In the genomic region with DNA sequence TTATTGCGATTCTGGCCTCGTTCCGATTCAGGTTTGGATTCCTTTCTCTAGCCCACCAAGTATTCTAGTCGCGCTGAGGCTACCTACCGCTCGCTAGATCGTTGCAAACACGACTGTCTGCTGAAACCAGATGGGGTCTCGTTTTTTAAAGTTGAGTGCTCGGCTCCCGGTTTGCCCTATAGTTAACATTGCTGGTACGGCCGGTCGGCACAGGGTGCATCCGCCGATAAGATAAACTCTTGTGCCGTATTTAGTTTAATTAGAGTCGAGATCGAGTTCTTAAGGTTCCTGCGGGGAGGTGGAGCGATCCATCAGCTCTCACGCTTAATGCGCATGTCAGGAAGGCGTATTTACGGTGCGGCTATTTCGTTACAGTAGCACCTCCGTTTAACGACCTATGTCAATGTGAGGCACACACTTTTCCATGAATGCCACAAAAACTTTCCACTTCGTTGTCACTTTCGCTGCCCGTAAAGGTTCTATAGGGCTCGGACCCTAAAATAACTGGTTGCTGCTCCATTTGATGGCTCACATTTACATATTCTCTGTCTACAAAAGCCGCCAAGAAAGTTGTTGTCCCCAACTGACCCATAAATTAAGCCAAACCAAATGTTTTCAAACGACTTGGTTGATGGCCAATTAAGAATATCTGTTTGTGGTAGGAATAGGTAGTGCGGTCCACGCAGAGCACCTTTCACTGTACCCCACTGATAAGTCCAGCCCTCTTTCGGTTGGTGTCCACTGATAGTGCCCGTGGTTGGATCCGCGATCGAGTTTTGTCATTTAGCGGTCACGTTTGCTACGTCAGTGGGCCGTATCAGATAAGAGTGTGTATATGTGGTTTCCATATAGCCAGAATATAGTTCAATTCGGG, we compare ENCODE assay signal across 5 fruit fly cellular contexts.
TF ChIP-seq lines count a peak whose summit lies in the region.

A gene (minus strand): TSS at position 122 of the 874 bp plus-strand sequence.

- no peak for TF ChIP-seq CTCF in whole organism, embryonic (GFP tag; optimal IDR thresholded peaks at IDR 0.05; lab: Kevin White, UChicago)

TF ChIP-seq in whole organism, adult, 20 proteins besides CTCF, POLR2A, EP300 and RAD21 (continues in another document):
- TF ChIP-seq Crg-1 (GFP tag; optimal IDR thresholded peaks at IDR 0.05; lab: Kevin White, UChicago) (peak; percentile 9), CG11617 (GFP tag; optimal IDR thresholded peaks at IDR 0.05; lab: Kevin White, UChicago) (peak; percentile 79), Mnt (GFP tag; optimal IDR thresholded peaks at IDR 0.05; lab: Kevin White, UChicago) (peak; percentile 22), CG7101 (tag; optimal IDR thresholded peaks at IDR 0.05; lab: Kevin White, UChicago) (peak; percentile 63), CG14711 (tag; optimal IDR thresholded peaks at IDR 0.05; lab: Kevin White, UChicago) (peak; percentile 24), CG12768 (GFP tag; optimal IDR thresholded peaks at IDR 0.05; lab: Kevin White, UChicago) (peak; percentile 78), Clk (GFP tag; optimal IDR thresholded peaks at IDR 0.05; lab: Kevin White, UChicago) (peak; percentile 78), toe (GFP tag; optimal IDR thresholded peaks at IDR 0.05; lab: Kevin White, UChicago) (peak; percentile 70), CG7045 (GFP tag; optimal IDR thresholded peaks at IDR 0.05; lab: Kevin White, UChicago) (peak; percentile 77), bab1 (GFP tag; optimal IDR thresholded peaks at IDR 0.05; lab: Kevin White, UChicago) (no peak), cic (GFP tag; optimal IDR thresholded peaks at IDR 0.05; lab: Kevin White, UChicago) (peak; percentile 11), Hr96 (GFP tag; optimal IDR thresholded peaks at IDR 0.05; lab: Kevin White, UChicago) (peak; percentile 84), cnc (optimal IDR thresholded peaks at IDR 0.05; lab: Kevin White, UChicago) (no peak), tj (GFP tag; optimal IDR thresholded peaks at IDR 0.05; lab: Kevin White, UChicago) (peak; percentile 44), CG33017 (tag; optimal IDR thresholded peaks at IDR 0.05; lab: Kevin White, UChicago) (peak; percentile 72), kay (GFP tag; lab: Kevin White, UChicago; ENCODE audit: borderline replicate concordance) (no peak)

TF ChIP-seq in whole organism, embryonic, 481 proteins besides CTCF, POLR2A, EP300 and RAD21 (continues in another document):
- peak; percentile 75 for TF ChIP-seq Meics (GFP tag; optimal IDR thresholded peaks at IDR 0.05; lab: Kevin White, UChicago)
- TF ChIP-seq pb (GFP tag; optimal IDR thresholded peaks at IDR 0.05; lab: Kevin White, UChicago) = peak; percentile 67
- TF ChIP-seq CG4730 (GFP tag; IDR thresholded peaks at IDR 0.05; lab: Robert Waterston, UW) = 0 out of 2 replicates have a peak, but pooled peaks have one; percentile 36
- TF ChIP-seq Atf3 (GFP tag; optimal IDR thresholded peaks at IDR 0.05; lab: Kevin White, UChicago) = no peak
- no peak for TF ChIP-seq Elba2 (GFP tag; optimal IDR thresholded peaks at IDR 0.05; lab: Kevin White, UChicago)
- peak; percentile 55 for TF ChIP-seq CG10274 (GFP tag; optimal IDR thresholded peaks at IDR 0.05; lab: Kevin White, UChicago)
- peak; percentile 35 for TF ChIP-seq ems (GFP tag; optimal IDR thresholded peaks at IDR 0.05; lab: Kevin White, UChicago)
- peak; percentile 63 for TF ChIP-seq CG4404 (GFP tag; IDR thresholded peaks at IDR 0.05; lab: Robert Waterston, UW)
- TF ChIP-seq bigmax (GFP tag; optimal IDR thresholded peaks at IDR 0.05; lab: Kevin White, UChicago) = no peak
- TF ChIP-seq nerfin-1 (tag; optimal IDR thresholded peaks at IDR 0.05; lab: Kevin White, UChicago) = peak; percentile 59
- no peak for TF ChIP-seq CG2129 (GFP tag; IDR thresholded peaks at IDR 0.05; lab: Robert Waterston, UW; ENCODE audit: partially characterized antibody)
- TF ChIP-seq CG1792 (GFP tag; optimal IDR thresholded peaks at IDR 0.05; lab: Kevin White, UChicago) = peak; percentile 34
- no peak for TF ChIP-seq Dp (GFP tag; optimal IDR thresholded peaks at IDR 0.05; lab: Kevin White, UChicago)
- TF ChIP-seq CG11456 (GFP tag; IDR thresholded peaks at IDR 0.05; lab: Robert Waterston, UW) = peak; percentile 65; the same call in 1 of the 3 replicates
- peak; percentile 67 for TF ChIP-seq odd (GFP tag; optimal IDR thresholded peaks at IDR 0.05; lab: Kevin White, UChicago)

TF ChIP-seq in whole organism, prepupa, 60 proteins besides CTCF, POLR2A, EP300 and RAD21 (continues in another document):
- no peak for TF ChIP-seq Eip93F (GFP tag; optimal IDR thresholded peaks at IDR 0.05; lab: Kevin White, UChicago)
- TF ChIP-seq svp (GFP tag; lab: Kevin White, UChicago) = peak; percentile 56
- peak; percentile 44 for TF ChIP-seq CG3032 (tag; optimal IDR thresholded peaks at IDR 0.05; lab: Kevin White, UChicago)
- peak; percentile 61 for TF ChIP-seq CG9139 (GFP tag; optimal IDR thresholded peaks at IDR 0.05; lab: Kevin White, UChicago)
- TF ChIP-seq Gug (GFP tag; IDR thresholded peaks at IDR 0.05; lab: Robert Waterston, UW) = no peak
- peak; percentile 24 for TF ChIP-seq lz (GFP tag; optimal IDR thresholded peaks at IDR 0.05; lab: Kevin White, UChicago)
- no peak for TF ChIP-seq Sox15 (GFP tag; optimal IDR thresholded peaks at IDR 0.05; lab: Kevin White, UChicago)
- TF ChIP-seq CG6163 (GFP tag; IDR thresholded peaks at IDR 0.05; lab: Robert Waterston, UW) = no peak
- no peak for TF ChIP-seq salr (GFP tag; optimal IDR thresholded peaks at IDR 0.05; lab: Kevin White, UChicago)
- TF ChIP-seq CG15336 (GFP tag; IDR thresholded peaks at IDR 0.05; lab: Robert Waterston, UW) = no peak
- TF ChIP-seq CG1621 (tag; optimal IDR thresholded peaks at IDR 0.05; lab: Kevin White, UChicago) = peak; percentile 91
- TF ChIP-seq fd59A (GFP tag; optimal IDR thresholded peaks at IDR 0.05; lab: Kevin White, UChicago) = peak; percentile 33
- TF ChIP-seq CG34406 (GFP tag; optimal IDR thresholded peaks at IDR 0.05; lab: Kevin White, UChicago) = peak; percentile 21
- TF ChIP-seq Hr38 (GFP tag; optimal IDR thresholded peaks at IDR 0.05; lab: Kevin White, UChicago) = no peak
- peak; percentile 3 for TF ChIP-seq CG6276 (GFP tag; optimal IDR thresholded peaks at IDR 0.05; lab: Kevin White, UChicago)
- no peak for TF ChIP-seq Sox102F (GFP tag; optimal IDR thresholded peaks at IDR 0.05; lab: Kevin White, UChicago)
- no peak for TF ChIP-seq CG11762 (GFP tag; optimal IDR thresholded peaks at IDR 0.05; lab: Kevin White, UChicago; ENCODE audit: insufficient read depth)
- no peak for TF ChIP-seq CG6808 (GFP tag; optimal IDR thresholded peaks at IDR 0.05; lab: Kevin White, UChicago)

TF ChIP-seq in whole organism, pupa, 21 proteins besides CTCF, POLR2A, EP300 and RAD21 (continues in another document):
- TF ChIP-seq EcR (GFP tag; optimal IDR thresholded peaks at IDR 0.05; lab: Kevin White, UChicago) = peak; percentile 82
- TF ChIP-seq Ets98B (GFP tag; IDR thresholded peaks at IDR 0.05; lab: Robert Waterston, UW) = no peak
- peak; percentile 30 for TF ChIP-seq CG8301 (tag; optimal IDR thresholded peaks at IDR 0.05; lab: Kevin White, UChicago)
- peak; percentile 21 for TF ChIP-seq CG13204 (GFP tag; optimal IDR thresholded peaks at IDR 0.05; lab: Kevin White, UChicago)
- TF ChIP-seq Pif1A (GFP tag; optimal IDR thresholded peaks at IDR 0.05; lab: Kevin White, UChicago) = peak; percentile 6
- TF ChIP-seq CG4496 (GFP tag; IDR thresholded peaks at IDR 0.05; lab: Robert Waterston, UW) = no peak
- TF ChIP-seq D1 (tag; optimal IDR thresholded peaks at IDR 0.05; lab: Kevin White, UChicago) = no peak
- peak; percentile 54 for TF ChIP-seq CG15710 (tag; optimal IDR thresholded peaks at IDR 0.05; lab: Kevin White, UChicago)
- TF ChIP-seq Snoo (tag; optimal IDR thresholded peaks at IDR 0.05; lab: Kevin White, UChicago) = no peak
- peak; percentile 38; the same call in 1 of the 3 replicates for TF ChIP-seq fd96Ca (GFP tag; IDR thresholded peaks at IDR 0.05; lab: Robert Waterston, UW)
- TF ChIP-seq CG17806 (tag; optimal IDR thresholded peaks at IDR 0.05; lab: Kevin White, UChicago) = peak; percentile 8
- no peak for TF ChIP-seq gl (tag; optimal IDR thresholded peaks at IDR 0.05; lab: Kevin White, UChicago)
- no peak for TF ChIP-seq rn (GFP tag; IDR thresholded peaks at IDR 0.05; lab: Robert Waterston, UW)
- TF ChIP-seq CG10348 (GFP tag; IDR thresholded peaks at IDR 0.05; lab: Robert Waterston, UW) = no peak
- TF ChIP-seq CG12605 (GFP tag; IDR thresholded peaks at IDR 0.05; lab: Robert Waterston, UW) = no peak
- no peak for TF ChIP-seq CG34367 (tag; optimal IDR thresholded peaks at IDR 0.05; lab: Kevin White, UChicago)
- TF ChIP-seq CG9948 (tag; optimal IDR thresholded peaks at IDR 0.05; lab: Kevin White, UChicago) = peak; percentile 30
- peak; percentile 51 for TF ChIP-seq CG14655 (GFP tag; optimal IDR thresholded peaks at IDR 0.05; lab: Kevin White, UChicago)
- TF ChIP-seq CG32121 (GFP tag; IDR thresholded peaks at IDR 0.05; lab: Robert Waterston, UW) = no peak

TF ChIP-seq in whole organism, wandering third instar larva, 38 proteins besides CTCF, POLR2A, EP300 and RAD21 (continues in another document):
- peak; percentile 34 for TF ChIP-seq dmrt93B (GFP tag; optimal IDR thresholded peaks at IDR 0.05; lab: Kevin White, UChicago)
- no peak for TF ChIP-seq sage (GFP tag; optimal IDR thresholded peaks at IDR 0.05; lab: Kevin White, UChicago)
- TF ChIP-seq Dif (GFP tag; optimal IDR thresholded peaks at IDR 0.05; lab: Kevin White, UChicago; ENCODE audit: partially characterized antibody) = no peak
- TF ChIP-seq Hr83 (GFP tag; optimal IDR thresholded peaks at IDR 0.05; lab: Kevin White, UChicago; ENCODE audit: poor library complexity, severe bottlenecking) = no peak
- TF ChIP-seq lola (GFP tag; optimal IDR thresholded peaks at IDR 0.05; lab: Kevin White, UChicago) = no peak
- no peak for TF ChIP-seq brk (GFP tag; optimal IDR thresholded peaks at IDR 0.05; lab: Kevin White, UChicago)
- no peak for TF ChIP-seq CrebA (GFP tag; optimal IDR thresholded peaks at IDR 0.05; lab: Kevin White, UChicago; ENCODE audit: borderline replicate concordance)
- peak; percentile 59 for TF ChIP-seq ey (GFP tag; optimal IDR thresholded peaks at IDR 0.05; lab: Kevin White, UChicago)
- TF ChIP-seq usp (GFP tag; optimal IDR thresholded peaks at IDR 0.05; lab: Kevin White, UChicago) = no peak
- no peak for TF ChIP-seq pan (optimal IDR thresholded peaks at IDR 0.05; lab: Kevin White, UChicago)
- TF ChIP-seq dsf (GFP tag; optimal IDR thresholded peaks at IDR 0.05; lab: Kevin White, UChicago; ENCODE audit: borderline replicate concordance) = no peak
- peak; percentile 24 for TF ChIP-seq HLH106 (tag; optimal IDR thresholded peaks at IDR 0.05; lab: Kevin White, UChicago)
- TF ChIP-seq Hr78 (GFP tag; optimal IDR thresholded peaks at IDR 0.05; lab: Kevin White, UChicago) = no peak
- TF ChIP-seq CG32264 (GFP tag; optimal IDR thresholded peaks at IDR 0.05; lab: Kevin White, UChicago) = no peak
- no peak for TF ChIP-seq jim (GFP tag; optimal IDR thresholded peaks at IDR 0.05; lab: Kevin White, UChicago)
- no peak for TF ChIP-seq tai (GFP tag; optimal IDR thresholded peaks at IDR 0.05; lab: Kevin White, UChicago)
- no peak for TF ChIP-seq N (GFP tag; optimal IDR thresholded peaks at IDR 0.05; lab: Kevin White, UChicago)
- no peak for TF ChIP-seq Abd-B (GFP tag; optimal IDR thresholded peaks at IDR 0.05; lab: Kevin White, UChicago)
- TF ChIP-seq dl (GFP tag; optimal IDR thresholded peaks at IDR 0.05; lab: Kevin White, UChicago; ENCODE audit: insufficient read depth in 1 of 2, partially characterized antibody in 2 of 2) = no peak
- TF ChIP-seq woc (GFP tag; optimal IDR thresholded peaks at IDR 0.05; lab: Kevin White, UChicago) = no peak
